Fruit fly (Drosophila melanogaster) whole organism, embryonic: ENCODE data around the gene CG13829.

ENCODE experiments used
- ATbp ChIP-seq: fragments of 200-800 bp; sonication (Bioruptor generic); optimal IDR thresholded peaks from 2 replicates; lab custom pipeline; 2017; ENCODE audit warnings: missing biosample characterization, mild to moderate bottlenecking, missing genetic modification characterization, missing genetic modification reagents
- B-H2 ChIP-seq: fragments of 200-800 bp; sonication (Bioruptor generic); optimal IDR thresholded peaks from 2 replicates; lab custom pipeline; 2018; ENCODE audit warnings: missing biosample characterization, mild to moderate bottlenecking, missing genetic modification characterization
- CG12071 ChIP-seq: fragments of 200-800 bp; sonication (Bioruptor generic); optimal IDR thresholded peaks from 3 replicates; lab custom pipeline; 2018; ENCODE audit warnings: missing biosample characterization, mild to moderate bottlenecking, missing genetic modification characterization
- CG12236 ChIP-seq: fragments of 200-800 bp; sonication (Bioruptor generic); optimal IDR thresholded peaks from 2 replicates; lab custom pipeline; 2016; ENCODE audit warnings: missing biosample characterization, missing genetic modification characterization
- CG12659 ChIP-seq: fragments of 200-800 bp; sonication (Bioruptor generic); optimal IDR thresholded peaks from 3 replicates; lab custom pipeline; 2017; ENCODE audit warnings: mild to moderate bottlenecking, missing biosample characterization, missing genetic modification reagents, missing genetic modification characterization
- CG14014 ChIP-seq: fragments of 200-800 bp; sonication (Bioruptor generic); IDR thresholded peaks from 2 replicates; pipeline ENCODE4 v1.3.6; 2022; ENCODE audit warnings: missing biosample characterization, missing genetic modification characterization
- CG15011 ChIP-seq: fragments of 200-800 bp; sonication (Bioruptor generic); optimal IDR thresholded peaks from 3 replicates; lab custom pipeline; 2018; ENCODE audit warnings: missing biosample characterization, mild to moderate bottlenecking, missing genetic modification characterization
- CG15514 ChIP-seq: fragments of 200-800 bp; sonication (Bioruptor generic); optimal IDR thresholded peaks from 3 replicates; lab custom pipeline; 2017; ENCODE audit warnings: missing biosample characterization, missing genetic modification characterization, mild to moderate bottlenecking, moderate library complexity, missing genetic modification reagents
- CG17359 ChIP-seq: fragments of 200-800 bp; sonication (Bioruptor generic); optimal IDR thresholded peaks from 3 replicates; lab custom pipeline; 2018; ENCODE audit warnings: missing biosample characterization, mild to moderate bottlenecking, missing genetic modification characterization, moderate library complexity
- CG18599 ChIP-seq: fragments of 200-800 bp; sonication (Bioruptor generic); optimal IDR thresholded peaks from 3 replicates; lab custom pipeline; 2017; ENCODE audit warnings: missing biosample characterization, missing genetic modification characterization, mild to moderate bottlenecking, moderate library complexity, missing genetic modification reagents
- CG2678 ChIP-seq: fragments of 200-800 bp; sonication (Bioruptor generic); optimal IDR thresholded peaks from 3 replicates; lab custom pipeline; 2019; ENCODE audit warnings: missing biosample characterization, mild to moderate bottlenecking, missing genetic modification characterization, moderate library complexity
- CG3281 ChIP-seq: fragments of 200-800 bp; sonication (Bioruptor generic); optimal IDR thresholded peaks from 3 replicates; lab custom pipeline; 2017; ENCODE audit warnings: missing biosample characterization, mild to moderate bottlenecking, missing genetic modification characterization
- CG34422 ChIP-seq: fragments of 200-800 bp; sonication (Bioruptor generic); IDR thresholded peaks from 3 replicates; pipeline ENCODE4 v1.3.6; 2022; ENCODE audit warnings: missing biosample characterization, missing genetic modification characterization
- CG3838 ChIP-seq: fragments of 200-800 bp; sonication (Bioruptor generic); optimal IDR thresholded peaks from 3 replicates; lab custom pipeline; 2016; ENCODE audit warnings: missing biosample characterization, missing genetic modification characterization
- CG4404 ChIP-seq: fragments of 200-800 bp; sonication (Bioruptor generic); IDR thresholded peaks from 2 replicates; pipeline ENCODE4 v1.3.6; 2022; ENCODE audit warnings: missing biosample characterization, missing genetic modification characterization
- CG4854 ChIP-seq: fragments of 200-800 bp; sonication (Bioruptor generic); optimal IDR thresholded peaks from 2 replicates; lab custom pipeline; 2016; ENCODE audit warnings: missing biosample characterization, missing genetic modification characterization, inconsistent platforms
- CG6813 ChIP-seq: fragments of 200-800 bp; sonication (Bioruptor generic); optimal IDR thresholded peaks from 2 replicates; lab custom pipeline; 2017; ENCODE audit warnings: missing biosample characterization, missing genetic modification characterization, mild to moderate bottlenecking, moderate library complexity, missing genetic modification reagents
- CG7963 ChIP-seq: fragments of 200-800 bp; sonication (Bioruptor generic); IDR thresholded peaks from 3 replicates; pipeline ENCODE4 v1.3.6; 2022; ENCODE audit warnings: missing biosample characterization, missing genetic modification characterization; ENCODE audit not compliant: partially characterized antibody
- CG7987 ChIP-seq: fragments of 200-800 bp; sonication (Bioruptor generic); optimal IDR thresholded peaks from 2 replicates; lab custom pipeline; 2018; ENCODE audit warnings: missing biosample characterization, mild to moderate bottlenecking, missing genetic modification characterization, moderate library complexity
- CG8281 ChIP-seq: fragments of 200-800 bp; sonication (Bioruptor generic); optimal IDR thresholded peaks from 2 replicates; lab custom pipeline; 2018; ENCODE audit warnings: missing biosample characterization, mild to moderate bottlenecking, missing genetic modification characterization, moderate library complexity
- CG8290 ChIP-seq, 3 experiments: fragments of 200-800 bp; sonication (Bioruptor generic); optimal IDR thresholded peaks; 2 replicates each; lab custom pipeline; 2016 to 2019; ENCODE audit warnings: missing biosample characterization in 3 of 3, missing genetic modification characterization in 3 of 3, mild to moderate bottlenecking in 2 of 3, moderate library complexity in 1 of 3
- CTCF ChIP-seq: fragments of 200-800 bp; sonication (Bioruptor generic); optimal IDR thresholded peaks from 2 replicates; lab custom pipeline; 2017; ENCODE audit warnings: missing biosample characterization, mild to moderate bottlenecking, missing genetic modification characterization, moderate library complexity
- Fer1 ChIP-seq: fragments of 200-800 bp; sonication (Bioruptor generic); optimal IDR thresholded peaks from 2 replicates; lab custom pipeline; 2017; ENCODE audit warnings: missing biosample characterization, mild to moderate bottlenecking, missing genetic modification characterization
- Hmr ChIP-seq: fragments of 200-800 bp; sonication (Bioruptor generic); optimal IDR thresholded peaks from 3 replicates; lab custom pipeline; 2017; ENCODE audit warnings: mild to moderate bottlenecking, missing biosample characterization, missing genetic modification reagents, missing genetic modification characterization
- MTF-1 ChIP-seq: fragments of 200-800 bp; sonication (Bioruptor generic); optimal IDR thresholded peaks from 2 replicates; lab custom pipeline; 2018; ENCODE audit warnings: missing biosample characterization, mild to moderate bottlenecking, missing genetic modification characterization, borderline replicate concordance
- Med ChIP-seq: fragments of 200-800 bp; sonication (Bioruptor generic); peaks from one replicate; lab custom pipeline; 2016; ENCODE audit warnings: missing biosample characterization, missing genetic modification characterization, mild to moderate bottlenecking, inconsistent platforms, moderate library complexity
- Vsx1 ChIP-seq: fragments of 200-800 bp; sonication (Bioruptor generic); optimal IDR thresholded peaks from 2 replicates; lab custom pipeline; 2017; ENCODE audit warnings: missing biosample characterization, mild to moderate bottlenecking, missing genetic modification characterization, missing genetic modification reagents
- cas ChIP-seq: fragments of 200-800 bp; sonication (Bioruptor generic); IDR thresholded peaks from 2 replicates; pipeline ENCODE4 v1.3.6; 2022; ENCODE audit warnings: missing biosample characterization, missing genetic modification characterization
- caup ChIP-seq: fragments of 200-800 bp; sonication (Bioruptor generic); optimal IDR thresholded peaks from 3 replicates; lab custom pipeline; 2017; ENCODE audit warnings: missing biosample characterization, mild to moderate bottlenecking, missing genetic modification characterization, moderate library complexity; ENCODE audit not compliant: severe bottlenecking
- chinmo ChIP-seq: fragments of 200-800 bp; sonication (Bioruptor generic); IDR thresholded peaks from 4 replicates; pipeline ENCODE4 v1.3.6; 2022; ENCODE audit warnings: missing biosample characterization, missing genetic modification characterization; ENCODE audit not compliant: partially characterized antibody
- crol ChIP-seq: fragments of 200-800 bp; sonication (Bioruptor generic); IDR thresholded peaks from 2 replicates; pipeline ENCODE4 v1.3.6; 2022; ENCODE audit warnings: missing biosample characterization, missing genetic modification characterization
- cwo ChIP-seq: fragments of 200-800 bp; sonication (Bioruptor generic); optimal IDR thresholded peaks from 3 replicates; lab custom pipeline; 2017; ENCODE audit warnings: missing biosample characterization, missing genetic modification characterization, mild to moderate bottlenecking, moderate library complexity, missing genetic modification reagents
- dan ChIP-seq: fragments of 200-800 bp; sonication (Bioruptor generic); IDR thresholded peaks from 2 replicates; pipeline ENCODE4 v1.3.6; 2022; ENCODE audit warnings: missing biosample characterization, missing genetic modification characterization
- dysf ChIP-seq: fragments of 200-800 bp; sonication (Bioruptor generic); IDR thresholded peaks from 3 replicates; pipeline ENCODE4 v1.3.6; 2022; ENCODE audit warnings: missing biosample characterization, missing genetic modification characterization
- grau ChIP-seq: fragments of 200-800 bp; optimal IDR thresholded peaks from 3 replicates; lab custom pipeline; 2019; ENCODE audit warnings: missing biosample characterization, mild to moderate bottlenecking, missing genetic modification characterization, moderate library complexity
- gsb ChIP-seq: fragments of 200-800 bp; sonication (Bioruptor generic); IDR thresholded peaks from 2 replicates; pipeline ENCODE4 v1.3.6; 2022; ENCODE audit warnings: missing biosample characterization, missing genetic modification characterization
- hkb ChIP-seq, 2 experiments: fragments of 200-800 bp in 1 of 2; fragments of >200 bp in 1 of 2; sonication (Bioruptor generic) in 1 of 2; IDR thresholded peaks in 1 of 2; optimal IDR thresholded peaks in 1 of 2; 2 replicates each; pipeline versions ENCODE4 v1.3.6 to Lab custom; 2017 to 2022; ENCODE audit warnings: missing biosample characterization in 1 of 2, missing genetic modification characterization in 1 of 2
- lab ChIP-seq: fragments of 200-800 bp; sonication (Bioruptor generic); optimal IDR thresholded peaks from 3 replicates; lab custom pipeline; 2017; ENCODE audit warnings: missing biosample characterization, missing genetic modification characterization, mild to moderate bottlenecking, moderate library complexity, missing genetic modification reagents
- mirr ChIP-seq: fragments of 200-800 bp; sonication (Bioruptor generic); optimal IDR thresholded peaks from 3 replicates; lab custom pipeline; 2018; ENCODE audit warnings: missing biosample characterization, mild to moderate bottlenecking, missing genetic modification characterization
- sd ChIP-seq: fragments of 200-800 bp; sonication (Bioruptor generic); optimal IDR thresholded peaks from 3 replicates; lab custom pipeline; 2018; ENCODE audit warnings: missing biosample characterization, mild to moderate bottlenecking, missing genetic modification characterization, moderate library complexity
- sens ChIP-seq: fragments of 200-800 bp; sonication (Bioruptor generic); peaks from one replicate; lab custom pipeline; 2016; ENCODE audit warnings: missing biosample characterization, missing genetic modification characterization
- seq ChIP-seq: fragments of 200-800 bp; sonication (Bioruptor generic); IDR thresholded peaks from 2 replicates; pipeline ENCODE4 v1.3.6; 2022; ENCODE audit warnings: missing biosample characterization, missing genetic modification characterization
- slbo ChIP-seq: fragments of 200-800 bp; sonication (Bioruptor generic); IDR thresholded peaks from 2 replicates; pipeline ENCODE4 v1.3.6; 2022; ENCODE audit warnings: missing biosample characterization, missing genetic modification characterization
- sob ChIP-seq: fragments of 200-800 bp; sonication (Bioruptor generic); IDR thresholded peaks from 2 replicates; pipeline ENCODE4 v1.3.6; 2022; ENCODE audit warnings: missing biosample characterization, missing genetic modification characterization
- toy ChIP-seq: fragments of 200-800 bp; sonication (Bioruptor generic); IDR thresholded peaks from 2 replicates; pipeline ENCODE4 v1.3.6; 2022; ENCODE audit warnings: missing biosample characterization, missing genetic modification characterization
- ttk ChIP-seq: fragments of 200-800 bp; sonication (Bioruptor generic); IDR thresholded peaks from 2 replicates; pipeline ENCODE4 v2.1.2; 2022; ENCODE audit warnings: missing biosample characterization, missing genetic modification characterization
- vvl ChIP-seq: fragments of 200-800 bp; sonication (Bioruptor generic); IDR thresholded peaks from 2 replicates; pipeline ENCODE4 v1.3.6; 2022; ENCODE audit warnings: missing biosample characterization, missing genetic modification characterization
- wek ChIP-seq: fragments of 200-800 bp; sonication (Bioruptor generic); optimal IDR thresholded peaks from 3 replicates; lab custom pipeline; 2018; ENCODE audit warnings: missing biosample characterization, mild to moderate bottlenecking, missing genetic modification characterization, moderate library complexity

Gene CG13829

DNA sequence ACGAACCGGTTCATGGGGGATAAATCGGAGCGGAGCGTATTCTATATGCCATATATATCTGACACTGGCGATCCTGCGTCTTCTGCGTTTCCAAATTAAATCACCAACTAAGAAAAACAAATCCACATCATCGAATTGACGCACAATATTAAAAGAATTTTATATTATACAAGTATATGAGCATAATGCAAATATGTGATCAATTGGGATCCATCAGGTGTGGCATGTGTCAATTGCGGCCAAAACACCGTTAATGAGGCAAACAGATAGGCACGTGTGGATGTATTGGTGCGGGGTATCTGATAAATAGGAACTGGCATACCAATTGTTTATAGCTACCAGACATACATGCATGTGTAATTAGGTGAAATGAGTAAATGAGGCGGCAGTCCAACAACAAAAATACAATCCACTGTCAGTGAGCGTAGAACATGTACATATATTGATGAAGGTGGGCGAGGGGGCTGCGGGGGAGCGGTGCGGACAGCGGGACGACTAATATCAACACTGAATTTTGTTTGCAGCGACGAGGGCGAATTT lies 17.0 kb upstream of the CG13829 start:
- TF ChIP-seq gsb (0 out of 2 replicates have a peak, but pooled peaks have one; percentile 20), CG8290 (GFP tag; optimal IDR thresholded peaks at IDR 0.05; lab: Kevin White, UChicago) (no peak), CG8290 (tag; optimal IDR thresholded peaks at IDR 0.05; lab: Kevin White, UChicago) (peak in 1 of 2 experiments; percentile 42), CG2678 (tag; lab: Kevin White, UChicago) (peak; percentile 37), lab (GFP tag; lab: Kevin White, UChicago) (peak; percentile 71), CTCF (GFP tag; lab: Kevin White, UChicago) (no peak), CG15514 (GFP tag; lab: Kevin White, UChicago) (peak; percentile 51), dan (GFP tag; lab: Robert Waterston, UW) (no peak), mirr (peak; percentile 48), sd (peak; percentile 28), CG15011 (GFP tag; lab: Kevin White, UChicago) (peak; percentile 11), dysf (GFP tag; lab: Robert Waterston, UW) (peak; percentile 24; the same call in 1 of the 3 replicates), seq (GFP tag; lab: Robert Waterston, UW) (no peak), CG12236 (no peak), Hmr (GFP tag; lab: Kevin White, UChicago) (peak; percentile 62), vvl (GFP tag; lab: Robert Waterston, UW) (0 out of 2 replicates have a peak, but pooled peaks have one; percentile 9), hkb (optimal IDR thresholded peaks at IDR 0.05; lab: Kevin White, UChicago) (no peak), hkb (GFP tag; IDR thresholded peaks at IDR 0.05; lab: Robert Waterston, UW) (peak; percentile 22; the same call in 1 of the 2 replicates), B-H2 (GFP tag; lab: Kevin White, UChicago) (no peak), caup (GFP tag; lab: Kevin White, UChicago) (peak; percentile 49), CG7963 (GFP tag; lab: Robert Waterston, UW) (no peak), grau (tag; lab: Kevin White, UChicago) (peak; percentile 13), CG34422 (0 out of 3 replicates have a peak, but pooled peaks have one; percentile 27), CG8281 (no peak), CG18599 (GFP tag; lab: Kevin White, UChicago) (peak; percentile 49), Vsx1 (peak; percentile 33), wek (GFP tag; lab: Kevin White, UChicago) (peak; percentile 12), crol (GFP tag; lab: Robert Waterston, UW) (peak; percentile 87), CG12071 (GFP tag; lab: Kevin White, UChicago) (peak; percentile 5), sob (GFP tag; lab: Robert Waterston, UW) (no peak), ATbp (GFP tag; lab: Kevin White, UChicago) (peak; percentile 8), CG7987 (GFP tag; lab: Kevin White, UChicago) (peak; percentile 17), CG3838 (no peak), Med (GFP tag; lab: Kevin White, UChicago) (peak; percentile 84), sens (peak; percentile 42), Fer1 (GFP tag; lab: Kevin White, UChicago) (peak; percentile 46), cwo (GFP tag; lab: Kevin White, UChicago) (peak; percentile 37), slbo (GFP tag; lab: Robert Waterston, UW) (peak; percentile 30; the same call in 1 of the 2 replicates), toy (GFP tag; lab: Robert Waterston, UW) (0 out of 2 replicates have a peak, but pooled peaks have one; percentile 6), ttk (no peak), chinmo (GFP tag; lab: Robert Waterston, UW) (0 out of 4 replicates have a peak, but pooled peaks have one; percentile 37), CG17359 (tag; lab: Kevin White, UChicago) (peak; percentile 2), CG4404 (GFP tag; lab: Robert Waterston, UW) (no peak), MTF-1 (peak; percentile 6), cas (GFP tag; lab: Robert Waterston, UW) (no peak), CG14014 (GFP tag; lab: Robert Waterston, UW) (no peak), CG4854 (no peak), CG12659 (GFP tag; lab: Kevin White, UChicago) (peak; percentile 4), CG6813 (peak; percentile 15), CG3281 (GFP tag; lab: Kevin White, UChicago) (peak; percentile 14)
